Fruit fly (Drosophila melanogaster): ENCODE data around the gene CG17294.

CG17294 gene

DNA sequence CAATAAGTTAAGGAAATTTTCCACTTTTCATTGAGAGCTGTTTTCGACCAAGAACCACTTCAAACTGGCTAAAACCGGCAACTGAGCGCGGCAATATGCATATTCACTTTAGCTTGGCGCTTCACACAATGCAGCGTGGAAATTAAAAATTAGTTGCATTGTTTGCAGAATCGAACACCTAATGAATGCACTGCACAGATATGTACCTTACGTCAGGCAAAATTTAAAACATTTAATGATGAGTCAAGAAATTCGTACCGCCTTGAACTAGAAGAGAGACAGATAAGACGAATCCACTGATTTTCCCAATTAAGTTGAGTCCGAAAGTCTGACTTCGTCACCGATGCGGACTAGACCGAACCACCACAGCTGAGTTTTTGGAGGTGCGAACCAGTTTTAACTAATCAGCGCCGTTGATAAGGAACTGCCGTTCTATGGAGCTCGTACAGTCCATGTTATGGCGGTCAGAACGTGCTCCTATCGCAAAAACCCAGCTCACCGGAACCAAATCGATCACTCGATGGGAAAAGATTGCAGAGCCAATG lies 49.0 kb upstream of the CG17294 start (continued):
- TF ChIP-seq CG34376 (GFP tag; optimal IDR thresholded peaks at IDR 0.05) = peak; percentile 64
- no peak for TF ChIP-seq Dfd (GFP tag; optimal IDR thresholded peaks at IDR 0.05)
- peak; percentile 71; the same call in 2 of the 4 replicates for TF ChIP-seq chinmo (GFP tag; IDR thresholded peaks at IDR 0.05; ENCODE audit: partially characterized antibody)
- TF ChIP-seq CG6683 (GFP tag; optimal IDR thresholded peaks at IDR 0.05) = no peak
- no peak for TF ChIP-seq nerfin-1 (tag; optimal IDR thresholded peaks at IDR 0.05)
- peak; percentile 45 for TF ChIP-seq CG15514 (GFP tag; optimal IDR thresholded peaks at IDR 0.05)
- TF ChIP-seq sug (tag; optimal IDR thresholded peaks at IDR 0.05) = peak; percentile 13
- no peak for TF ChIP-seq Doc2 (GFP tag; IDR thresholded peaks at IDR 0.05)
- TF ChIP-seq grau (tag; optimal IDR thresholded peaks at IDR 0.05) = no peak
- TF ChIP-seq CG13296 (GFP tag; optimal IDR thresholded peaks at IDR 0.05) = no peak
- TF ChIP-seq Meics (GFP tag; optimal IDR thresholded peaks at IDR 0.05) = peak; percentile 54
- no peak for TF ChIP-seq Hmx (GFP tag; optimal IDR thresholded peaks at IDR 0.05)
- TF ChIP-seq tio (GFP tag; optimal IDR thresholded peaks at IDR 0.05) = no peak
- TF ChIP-seq Pdp1 (GFP tag; optimal IDR thresholded peaks at IDR 0.05) = peak in 1 of 2 experiments; percentile 51
- TF ChIP-seq CG11093 (GFP tag; IDR thresholded peaks at IDR 0.05) = no peak
- TF ChIP-seq CG12219 (GFP tag; optimal IDR thresholded peaks at IDR 0.05) = no peak
- TF ChIP-seq CG2120 (GFP tag; optimal IDR thresholded peaks at IDR 0.05) = no peak
- no peak for TF ChIP-seq amos (GFP tag; IDR thresholded peaks at IDR 0.05; ENCODE audit: partially characterized antibody)
- TF ChIP-seq CG4424 (GFP tag; optimal IDR thresholded peaks at IDR 0.05) = no peak
- TF ChIP-seq crp (GFP tag; optimal IDR thresholded peaks at IDR 0.05) = no peak

DNA sequence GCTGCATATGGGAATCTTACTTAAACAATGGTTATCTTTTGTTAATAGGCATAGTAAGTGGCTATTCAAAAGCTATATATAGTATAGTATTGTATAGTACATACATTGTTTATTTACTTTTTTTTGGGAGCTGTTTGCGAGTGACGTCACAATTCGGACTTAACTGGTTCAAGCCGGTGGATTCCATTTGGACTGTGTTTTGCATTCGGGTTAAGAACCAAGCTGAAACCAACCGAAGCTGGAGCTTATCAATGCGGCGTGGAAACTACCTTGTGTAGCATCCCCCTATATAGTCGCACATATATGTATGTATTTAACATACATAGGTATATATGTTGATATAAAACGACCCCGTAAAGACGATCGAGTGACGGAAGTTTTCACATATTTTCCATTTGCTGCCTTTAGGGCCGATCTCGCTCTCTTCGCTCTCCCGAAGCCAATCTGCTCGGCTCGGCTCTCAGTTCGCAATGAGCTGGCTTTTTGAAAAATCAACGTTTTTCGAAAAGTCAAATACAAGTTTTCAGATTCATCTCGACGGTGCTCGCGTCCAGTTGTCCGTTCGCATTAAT lies 48.2 kb upstream of the CG17294 start:
- TF ChIP-seq Deaf1 (tag; optimal IDR thresholded peaks at IDR 0.05) (peak; percentile 56), CG13287 (GFP tag; IDR thresholded peaks at IDR 0.05; ENCODE audit: partially characterized antibody) (peak; percentile 24; the same call in 1 of the 2 replicates), Bdp1 (GFP tag; optimal IDR thresholded peaks at IDR 0.05) (no peak), CG34376 (GFP tag; optimal IDR thresholded peaks at IDR 0.05) (peak; percentile 72), Trl (optimal IDR thresholded peaks at IDR 0.05) (peak; percentile 34 to 47), Trl (GFP tag; optimal IDR thresholded peaks at IDR 0.05) (no peak), chinmo (GFP tag; IDR thresholded peaks at IDR 0.05; ENCODE audit: partially characterized antibody) (peak; percentile 93), Med (GFP tag) (peak; percentile 13), Side (GFP tag; optimal IDR thresholded peaks at IDR 0.05) (no peak), gem (tag; optimal IDR thresholded peaks at IDR 0.05) (peak; percentile 51), danr (GFP tag; IDR thresholded peaks at IDR 0.05) (no peak)

DNA sequence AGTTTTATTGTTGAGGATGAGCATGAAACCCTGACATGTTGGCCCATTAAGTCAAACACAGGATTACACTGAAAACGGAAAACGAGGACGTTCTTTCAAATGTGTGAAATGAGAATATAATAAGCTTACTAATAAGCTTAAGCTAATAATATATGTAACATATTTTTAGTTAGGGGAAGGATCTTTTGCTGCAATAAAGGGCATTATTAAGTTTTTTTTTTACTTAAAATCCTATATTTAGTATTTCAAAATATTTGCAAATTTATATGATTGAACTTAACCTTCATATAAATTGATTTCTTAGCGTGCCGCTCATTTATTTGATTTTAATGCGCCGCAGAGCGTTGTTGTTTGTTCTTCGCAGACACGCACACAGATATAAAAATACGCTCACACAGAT lies 43.6 kb upstream of the CG17294 start:
- TF ChIP-seq Med (GFP tag) = peak; percentile 65
- TF ChIP-seq CG18764 (GFP tag; optimal IDR thresholded peaks at IDR 0.05) = no peak
- no peak for TF ChIP-seq Tbp (GFP tag; optimal IDR thresholded peaks at IDR 0.05)
- no peak for TF ChIP-seq CG17829 (tag; optimal IDR thresholded peaks at IDR 0.05)
- TF ChIP-seq unpg (GFP tag; optimal IDR thresholded peaks at IDR 0.05) = no peak
- no peak for TF ChIP-seq sim (GFP tag; IDR thresholded peaks at IDR 0.05)
- TF ChIP-seq CG2199 (GFP tag; IDR thresholded peaks at IDR 0.05) = no peak
- no peak for TF ChIP-seq psq (GFP tag; optimal IDR thresholded peaks at IDR 0.05)
- no peak for TF ChIP-seq cato (GFP tag; optimal IDR thresholded peaks at IDR 0.05; ENCODE audit: borderline replicate concordance)
- no peak for TF ChIP-seq fd96Cb (tag; optimal IDR thresholded peaks at IDR 0.05)
- no peak for TF ChIP-seq CHES-1-like (GFP tag; optimal IDR thresholded peaks at IDR 0.05)
- TF ChIP-seq da (GFP tag; optimal IDR thresholded peaks at IDR 0.05) = no peak
- TF ChIP-seq HLH4C (GFP tag; IDR thresholded peaks at IDR 0.05; ENCODE audit: partially characterized antibody) = no peak
- no peak for TF ChIP-seq vnd (GFP tag; IDR thresholded peaks at IDR 0.05; ENCODE audit: partially characterized antibody)
- peak; percentile 8 for TF ChIP-seq grau (tag; optimal IDR thresholded peaks at IDR 0.05)
- no peak for TF ChIP-seq ranshi (GFP tag; IDR thresholded peaks at IDR 0.05)
- TF ChIP-seq CG3065 (GFP tag; optimal IDR thresholded peaks at IDR 0.05) = no peak
- TF ChIP-seq slbo (GFP tag; IDR thresholded peaks at IDR 0.05) = peak; percentile 31; the same call in 1 of the 2 replicates
- no peak for TF ChIP-seq CG14050 (GFP tag; IDR thresholded peaks at IDR 0.05)
- no peak for TF ChIP-seq H2.0 (GFP tag; IDR thresholded peaks at IDR 0.05)
- TF ChIP-seq trem (tag; optimal IDR thresholded peaks at IDR 0.05) = no peak
